Worm (Caenorhabditis elegans) whole organism, midembryonic: Measurements from ENCODE around the gene hrpu-2.
"Not testable (repeated sequence)": the region's sequence is repeated elsewhere in the genome, so short reads cannot be mapped to it uniquely, and the experiment has no call there.

Experiments used
- T22C8.4 ChIP-seq: fragments of 200-800 bp; sonication (Bioruptor generic); IDR thresholded peaks from 2 replicates; pipeline ENCODE4 v1.3.6; 2022; ENCODE audit warnings: missing genetic modification characterization, missing compliant biosample characterization
- cog-1 ChIP-seq: sonication (generic microtip); optimal IDR thresholded peaks from 2 replicates; lab custom pipeline; 2016; ENCODE audit warnings: missing genetic modification characterization, missing compliant biosample characterization
- flt-1 ChIP-seq: fragments of 200-800 bp; sonication (Bioruptor generic); IDR thresholded peaks from 2 replicates; pipeline ENCODE4 v1.3.6; 2022; ENCODE audit warnings: missing genetic modification characterization, missing compliant biosample characterization
- klf-2 ChIP-seq: fragments of 200-800 bp; sonication (Bioruptor generic); conservative IDR thresholded peaks from 2 replicates; pipeline ENCODE4 v1.3.6; 2022; ENCODE audit warnings: missing genetic modification reagents, missing genetic modification characterization, missing compliant biosample characterization
- med-1 ChIP-seq: sonication (generic microtip); optimal IDR thresholded peaks from 2 replicates; lab custom pipeline; 2017; ENCODE audit warnings: missing genetic modification characterization, mild to moderate bottlenecking, missing compliant biosample characterization, antibody characterized with exemption, missing genetic modification reagents; ENCODE audit not compliant: insufficient read depth
- ref-1 ChIP-seq: fragments of 200-800 bp; sonication (Bioruptor generic); conservative IDR thresholded peaks from 2 replicates; pipeline ENCODE4 v1.3.6; 2022; ENCODE audit warnings: missing genetic modification reagents, missing genetic modification characterization, missing compliant biosample characterization
- tab-1 ChIP-seq: fragments of 200-800 bp; sonication (Bioruptor generic); IDR thresholded peaks from 2 replicates; pipeline ENCODE4 v1.3.6; 2022; ENCODE audit warnings: missing genetic modification characterization, missing compliant biosample characterization
- ztf-23 ChIP-seq: fragments of 200-800 bp; sonication (Bioruptor generic); IDR thresholded peaks from 2 replicates; pipeline ENCODE4 v1.3.6; 2022; ENCODE audit warnings: missing genetic modification reagents, missing genetic modification characterization, missing compliant biosample characterization
- ztf-29 ChIP-seq: fragments of 200-800 bp; sonication (Bioruptor generic); IDR thresholded peaks from 2 replicates; pipeline ENCODE4 v1.3.6; 2022; ENCODE audit warnings: missing genetic modification reagents, missing genetic modification characterization, missing compliant biosample characterization

The hrpu-2 gene

ce11 chrIV:2228678-2229077 lies 51.0 kb downstream of the hrpu-2 start:
- TF ChIP-seq ztf-23 = no peak
- TF ChIP-seq med-1 = no peak
- TF ChIP-seq tab-1 = no peak
- no peak for TF ChIP-seq ref-1 (GFP tag; lab: Robert Waterston, UW)
- no peak for TF ChIP-seq klf-2
- TF ChIP-seq cog-1 (tag; lab: Kevin White, UChicago) = no peak
- no peak for TF ChIP-seq ztf-29 (GFP tag; lab: Robert Waterston, UW)

ce11 chrIV:2231726-2232125 lies 54.0 kb downstream of the hrpu-2 start:
- TF ChIP-seq T22C8.4 (GFP tag; lab: Robert Waterston, UW) = peak; percentile 96

ce11 chrIV:2233222-2233621 lies 55.5 kb downstream of the hrpu-2 start:
- TF ChIP-seq T22C8.4 (GFP tag; lab: Robert Waterston, UW) = peak; percentile 95

ce11 chrIV:2235983-2236382 lies 58.3 kb downstream of the hrpu-2 start:
- TF ChIP-seq ztf-29 (GFP tag; lab: Robert Waterston, UW) = no peak
- peak; percentile 93 for TF ChIP-seq T22C8.4 (GFP tag; lab: Robert Waterston, UW)

- TF ChIP-seq flt-1 (no peak), T22C8.4 (GFP tag; lab: Robert Waterston, UW) (peak; percentile 90), tab-1 (0 out of 2 replicates have a peak, but pooled peaks have one; percentile 20), ztf-29 (GFP tag; lab: Robert Waterston, UW) (no peak), ref-1 (GFP tag; lab: Robert Waterston, UW) (no peak), med-1 (no peak)
Observed at ce11 chrIV:2236654-2237613, 59.2 kb downstream of the hrpu-2 start.

ce11 chrIV:2242349-2243088 lies 64.8 kb downstream of the hrpu-2 start, which contains the start of the genes M70.3 and M70.2:
M70.3 (minus strand) TSS chrIV:2242449.
M70.2 (plus strand) TSS chrIV:2243038.
- TF ChIP-seq klf-2 (no peak), tab-1 (no peak), cog-1 (tag; lab: Kevin White, UChicago) (no peak), flt-1 (no peak), ref-1 (GFP tag; lab: Robert Waterston, UW) (no peak), med-1 (no peak), T22C8.4 (GFP tag; lab: Robert Waterston, UW) (no peak)

ce11 chrIV:2245565-2245964 lies 67.9 kb downstream of the hrpu-2 start, which contains the start of gene M70.1:
M70.1 (plus strand) TSS chrIV:2245865.
- TF ChIP-seq tab-1; T22C8.4 (GFP tag; lab: Robert Waterston, UW); ztf-23: not testable (repeated sequence)

- TF ChIP-seq ref-1 (GFP tag; lab: Robert Waterston, UW) = no peak
- no peak for TF ChIP-seq klf-2
- TF ChIP-seq cog-1 (tag; lab: Kevin White, UChicago) = no peak
Observed at ce11 chrIV:2246150-2246549, 68.5 kb downstream of the hrpu-2 start.
